Worm (Caenorhabditis elegans) whole organism, L3 larva: ENCODE results near the gene gsr-1.

Experiments
- R02D3.7 ChIP-seq: fragments of 150-350 bp; optimal IDR thresholded peaks from 2 replicates; lab custom pipeline; 2014; ENCODE audit warnings: missing biosample characterization, missing genetic modification characterization
- aly-2 ChIP-seq: fragments of 150-350 bp; optimal IDR thresholded peaks from 2 replicates; lab custom pipeline; 2014; ENCODE audit warnings: missing biosample characterization, missing genetic modification characterization
- ceh-16 ChIP-seq: sonication (generic microtip); optimal IDR thresholded peaks from 2 replicates; lab custom pipeline; 2017; ENCODE audit warnings: missing biosample characterization, missing genetic modification characterization
- ceh-28 ChIP-seq: fragments of 150-350 bp; optimal IDR thresholded peaks from 2 replicates; lab custom pipeline; 2014; ENCODE audit warnings: missing biosample characterization, missing genetic modification reagents, missing genetic modification characterization
- ceh-82 ChIP-seq: fragments of 150-350 bp; optimal IDR thresholded peaks from 2 replicates; lab custom pipeline; 2014; ENCODE audit warnings: missing biosample characterization, missing genetic modification characterization
- daf-12 ChIP-seq: fragments of 150-350 bp; optimal IDR thresholded peaks from 2 replicates; lab custom pipeline; 2014; ENCODE audit warnings: missing biosample characterization, missing genetic modification reagents, missing genetic modification characterization
- egl-5 ChIP-seq: fragments of 150-350 bp; optimal IDR thresholded peaks from 2 replicates; lab custom pipeline; 2017; ENCODE audit warnings: missing biosample characterization, missing genetic modification reagents, missing genetic modification characterization, inconsistent platforms
- elt-1 ChIP-seq: fragments of 150-350 bp; optimal IDR thresholded peaks from 2 replicates; lab custom pipeline; 2014; ENCODE audit warnings: missing biosample characterization, missing genetic modification characterization
- elt-3 ChIP-seq, 3 experiments: fragments of 150-350 bp in 1 of 3; sonication (generic microtip) in 2 of 3; optimal IDR thresholded peaks; 2 replicates in 2 of 3; 4 replicates in 1 of 3; lab custom pipeline; 2014 to 2017; ENCODE audit warnings: missing biosample characterization in 3 of 3, missing genetic modification characterization in 3 of 3
- eor-1 ChIP-seq, 2 experiments: fragments of 150-350 bp; optimal IDR thresholded peaks; 2 replicates each; lab custom pipeline; 2014 to 2018; ENCODE audit warnings: missing biosample characterization in 2 of 2, missing genetic modification characterization in 2 of 2
- fkh-10 ChIP-seq: sonication (generic microtip); optimal IDR thresholded peaks from 2 replicates; lab custom pipeline; 2017; ENCODE audit warnings: missing biosample characterization, missing genetic modification reagents, missing genetic modification characterization
- fos-1 ChIP-seq: fragments of 150-350 bp; optimal IDR thresholded peaks from 2 replicates; lab custom pipeline; 2014; ENCODE audit warnings: missing biosample characterization, missing genetic modification characterization
- hmg-11 ChIP-seq: sonication (generic microtip); optimal IDR thresholded peaks from 2 replicates; lab custom pipeline; 2016; ENCODE audit warnings: missing genetic modification characterization, missing compliant biosample characterization
- lsy-12 ChIP-seq: sonication (generic microtip); optimal IDR thresholded peaks from 2 replicates; lab custom pipeline; 2016; ENCODE audit warnings: mild to moderate bottlenecking, missing genetic modification characterization, missing compliant biosample characterization
- mml-1 ChIP-seq: fragments of 150-350 bp; sonication (generic microtip); optimal IDR thresholded peaks from 3 replicates; lab custom pipeline; 2014; ENCODE audit warnings: missing biosample characterization, missing genetic modification characterization
- nfya-1 ChIP-seq: sonication (generic microtip); optimal IDR thresholded peaks from 2 replicates; lab custom pipeline; 2017; ENCODE audit warnings: missing genetic modification characterization, mild to moderate bottlenecking, missing compliant biosample characterization, antibody characterized with exemption, moderate library complexity; ENCODE audit not compliant: insufficient read depth
- nhr-11 ChIP-seq: fragments of 150-350 bp; optimal IDR thresholded peaks from 2 replicates; lab custom pipeline; 2014; ENCODE audit warnings: missing biosample characterization, missing genetic modification characterization
- nhr-23 ChIP-seq: fragments of 150-350 bp; optimal IDR thresholded peaks from 2 replicates; lab custom pipeline; 2014; ENCODE audit warnings: missing biosample characterization, missing genetic modification reagents, missing genetic modification characterization
- nhr-237 ChIP-seq: fragments of 150-350 bp; optimal IDR thresholded peaks from 2 replicates; lab custom pipeline; 2014; ENCODE audit warnings: missing biosample characterization, missing genetic modification characterization
- nhr-25 ChIP-seq: sonication (generic microtip); optimal IDR thresholded peaks from 2 replicates; lab custom pipeline; 2017; ENCODE audit warnings: missing biosample characterization, missing genetic modification characterization
- nhr-28 ChIP-seq: fragments of 150-350 bp; optimal IDR thresholded peaks from 2 replicates; lab custom pipeline; 2014; ENCODE audit warnings: missing biosample characterization, missing genetic modification characterization
- nhr-43 ChIP-seq: sonication (generic microtip); optimal IDR thresholded peaks from 2 replicates; lab custom pipeline; 2016; ENCODE audit warnings: mild to moderate bottlenecking, missing genetic modification characterization, missing compliant biosample characterization; ENCODE audit not compliant: poor library complexity, severe bottlenecking
- nhr-67 ChIP-seq: fragments of 150-350 bp; optimal IDR thresholded peaks from 2 replicates; lab custom pipeline; 2014; ENCODE audit warnings: missing biosample characterization, missing genetic modification characterization
- nhr-76 ChIP-seq: fragments of 150-350 bp; sonication (generic microtip); optimal IDR thresholded peaks from 5 replicates; lab custom pipeline; 2014; ENCODE audit warnings: missing biosample characterization, missing genetic modification characterization
- nhr-77 ChIP-seq: fragments of 150-350 bp; optimal IDR thresholded peaks from 2 replicates; lab custom pipeline; 2014; ENCODE audit warnings: missing biosample characterization, missing genetic modification characterization
- pha-4 ChIP-seq: fragments of 150-350 bp; optimal IDR thresholded peaks from 2 replicates; lab custom pipeline; 2014; ENCODE audit warnings: missing biosample characterization, missing genetic modification reagents, missing genetic modification characterization
- pqm-1 ChIP-seq: fragments of 150-350 bp; optimal IDR thresholded peaks from 2 replicates; lab custom pipeline; 2017; ENCODE audit warnings: missing biosample characterization, missing genetic modification characterization, inconsistent platforms
- sea-2 ChIP-seq: fragments of 150-350 bp; sonication (generic microtip); optimal IDR thresholded peaks from 4 replicates; lab custom pipeline; 2014; ENCODE audit warnings: missing biosample characterization, missing genetic modification reagents, missing genetic modification characterization
- skn-1 ChIP-seq: fragments of 150-350 bp; optimal IDR thresholded peaks from 2 replicates; lab custom pipeline; 2014; ENCODE audit warnings: missing biosample characterization, missing genetic modification characterization
- snpc-4 ChIP-seq: fragments of 150-350 bp; optimal IDR thresholded peaks from 2 replicates; lab custom pipeline; 2014; ENCODE audit warnings: missing biosample characterization, missing genetic modification characterization
- tbx-2 ChIP-seq: sonication (generic microtip); optimal IDR thresholded peaks from 2 replicates; lab custom pipeline; 2016; ENCODE audit warnings: mild to moderate bottlenecking, missing genetic modification characterization, missing compliant biosample characterization
- unc-62 ChIP-seq: fragments of 150-350 bp; sonication (generic microtip); optimal IDR thresholded peaks from 4 replicates; lab custom pipeline; 2014; ENCODE audit warnings: missing biosample characterization, missing genetic modification reagents, missing genetic modification characterization
- zag-1 ChIP-seq: fragments of 150-350 bp; optimal IDR thresholded peaks from 2 replicates; lab custom pipeline; 2014; ENCODE audit warnings: missing biosample characterization, missing genetic modification characterization

Gene gsr-1

DNA sequence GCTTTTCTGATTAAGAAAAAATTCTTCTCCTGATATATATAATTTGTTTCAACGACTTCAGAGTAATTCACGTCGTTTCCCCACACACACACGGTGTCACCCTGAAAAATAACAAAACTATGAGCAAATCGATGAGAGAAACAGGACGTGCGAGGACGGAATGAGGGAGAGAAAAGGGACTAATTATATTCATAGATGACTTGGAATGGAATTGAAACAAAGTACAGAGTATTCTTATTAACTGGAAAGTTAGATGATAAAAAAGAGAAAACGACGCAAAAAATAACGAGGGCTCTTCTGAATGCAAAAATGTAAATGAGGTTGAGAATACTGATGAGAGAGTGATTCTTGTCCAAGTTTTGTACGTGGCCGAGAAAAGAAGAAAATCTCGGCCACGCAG, 19.6 kb downstream of the gsr-1 start, which contains the start of gene C46F11.6:
Gene C46F11.6 (minus strand): TSS at position 101 of the 400 bp plus-strand sequence.
- TF ChIP-seq pqm-1 (no peak), nhr-77 (tag; lab: Kevin White, UChicago) (no peak), ceh-82 (no peak), fos-1 (tag; lab: Kevin White, UChicago) (no peak), nhr-23 (tag; lab: Kevin White, UChicago) (no peak), tbx-2 (tag; lab: Kevin White, UChicago) (no peak)

DNA sequence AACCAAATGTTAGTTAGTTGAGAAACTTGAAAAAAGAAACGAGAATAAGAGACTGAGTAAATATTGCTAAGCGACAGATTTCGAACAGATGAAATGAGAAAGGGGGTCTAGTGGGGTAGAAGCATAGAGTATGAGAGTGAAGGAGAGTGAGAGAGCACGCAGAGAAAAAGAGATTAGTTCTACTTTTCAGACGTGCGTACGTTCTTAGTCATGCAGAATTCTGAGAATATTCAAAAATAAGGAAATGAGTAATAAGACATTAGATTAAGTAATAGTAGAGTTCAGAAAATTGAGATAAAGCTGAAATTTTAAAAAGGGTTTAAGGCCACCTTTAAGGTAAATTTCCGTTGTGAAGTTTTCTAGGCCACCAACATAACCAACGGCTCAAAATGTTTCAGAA, 20.3 kb downstream of the gsr-1 start:
- no peak for TF ChIP-seq ceh-16 (tag; lab: Kevin White, UChicago)
- peak; percentile 27 for TF ChIP-seq nfya-1 (tag; lab: Kevin White, UChicago)
- no peak for TF ChIP-seq elt-3 (tag; optimal IDR thresholded peaks at IDR 0.05; lab: Kevin White, UChicago)
- TF ChIP-seq hmg-11 (tag; lab: Kevin White, UChicago) = peak; percentile 12
- TF ChIP-seq pha-4 = peak; percentile 62
- no peak for TF ChIP-seq aly-2

DNA sequence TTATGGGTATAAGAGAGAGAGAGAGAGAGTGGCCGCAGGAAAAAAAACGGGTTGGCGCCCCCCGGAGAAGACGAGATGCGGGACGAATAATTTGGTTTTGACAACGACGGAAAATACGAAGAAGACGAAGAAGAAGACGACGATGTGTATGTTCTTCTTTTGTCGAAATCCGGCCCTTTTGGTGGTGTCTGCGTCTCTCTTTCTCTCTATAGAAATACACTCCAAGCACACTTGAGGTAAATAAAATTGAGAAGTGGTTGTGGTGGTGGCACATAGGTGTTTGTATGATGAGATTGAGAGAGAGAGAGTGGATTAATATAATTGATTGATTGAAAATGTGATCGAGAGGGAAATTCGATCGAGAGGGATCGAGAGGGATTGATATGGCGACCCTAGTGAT, 22.1 kb downstream of the gsr-1 start:
- peak; percentile 35 for TF ChIP-seq hmg-11 (tag; lab: Kevin White, UChicago)
- TF ChIP-seq nhr-23 (tag; lab: Kevin White, UChicago) = no peak
- TF ChIP-seq pha-4 = peak; percentile 58
- no peak for TF ChIP-seq elt-3 (tag; optimal IDR thresholded peaks at IDR 0.05; lab: Kevin White, UChicago)
- peak; percentile 61 for TF ChIP-seq nfya-1 (tag; lab: Kevin White, UChicago)
- TF ChIP-seq nhr-43 (tag; lab: Kevin White, UChicago) = no peak
- peak; percentile 34 for TF ChIP-seq nhr-25 (tag; lab: Kevin White, UChicago)
- no peak for TF ChIP-seq nhr-76
- TF ChIP-seq ceh-28 = no peak
- TF ChIP-seq eor-1 (tag; optimal IDR thresholded peaks at IDR 0.05; lab: Kevin White, UChicago) = no peak
- TF ChIP-seq R02D3.7 (tag; lab: Kevin White, UChicago) = no peak
- TF ChIP-seq nhr-28 (tag; lab: Kevin White, UChicago) = no peak
- TF ChIP-seq unc-62 = no peak
- peak; percentile 9 for TF ChIP-seq fkh-10
- no peak for TF ChIP-seq ceh-82
- no peak for TF ChIP-seq snpc-4 (tag; lab: Kevin White, UChicago)
- TF ChIP-seq zag-1 (tag; lab: Kevin White, UChicago) = no peak
- TF ChIP-seq ceh-16 (tag; lab: Kevin White, UChicago) = no peak
- peak; percentile 25 for TF ChIP-seq egl-5 (tag; lab: Kevin White, UChicago)

DNA sequence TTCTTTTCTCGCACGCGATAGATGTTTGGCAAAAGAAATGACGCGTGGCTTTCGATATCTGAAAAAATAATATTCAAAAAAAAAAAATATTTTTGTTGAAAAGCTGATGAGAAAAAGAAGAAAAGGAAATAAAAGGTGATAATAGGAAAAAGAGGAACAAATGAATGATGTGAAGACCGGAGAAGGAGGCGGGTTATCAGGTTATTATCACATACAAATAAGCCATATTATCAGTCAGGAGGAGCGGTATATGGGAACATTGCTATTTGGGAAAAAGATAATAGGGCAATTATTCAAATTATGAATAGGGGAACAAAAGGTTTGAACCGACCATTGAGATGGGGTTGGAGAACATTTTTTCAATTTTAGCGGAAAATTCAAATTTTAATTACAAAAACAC, 23.4 kb downstream of the gsr-1 start:
- TF ChIP-seq mml-1 (tag; lab: Kevin White, UChicago) (no peak), pha-4 (no peak), nhr-67 (tag; lab: Kevin White, UChicago) (no peak), snpc-4 (tag; lab: Kevin White, UChicago) (no peak), ceh-82 (no peak), egl-5 (tag; lab: Kevin White, UChicago) (no peak), skn-1 (tag; lab: Kevin White, UChicago) (no peak), nhr-77 (tag; lab: Kevin White, UChicago) (no peak), nhr-76 (no peak), zag-1 (tag; lab: Kevin White, UChicago) (no peak), daf-12 (tag; lab: Kevin White, UChicago) (no peak), lsy-12 (tag; lab: Kevin White, UChicago) (no peak), elt-1 (tag; lab: Kevin White, UChicago) (no peak)

DNA sequence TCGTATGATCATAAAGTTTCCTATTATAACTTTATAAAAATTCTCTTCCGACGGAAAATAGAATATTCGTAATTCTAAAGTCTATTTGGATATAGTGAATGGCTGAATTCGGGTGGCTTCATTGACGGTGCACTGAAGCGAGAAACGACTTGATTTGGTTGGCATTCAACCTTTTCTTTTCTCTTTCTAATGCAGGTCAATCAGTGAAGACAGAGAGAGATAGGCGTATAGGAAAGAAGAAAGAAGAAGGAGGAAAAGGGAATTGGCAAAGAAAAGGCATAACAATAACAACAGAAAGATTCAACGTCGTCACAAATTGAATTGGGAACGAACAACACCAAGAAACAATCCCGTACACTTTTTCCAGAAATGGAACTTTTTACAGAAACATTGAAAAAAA, 24.8 kb downstream of the gsr-1 start:
- TF ChIP-seq eor-1 (tag; optimal IDR thresholded peaks at IDR 0.05; lab: Kevin White, UChicago) (no peak), nhr-11 (tag; lab: Kevin White, UChicago) (no peak), sea-2 (no peak), skn-1 (tag; lab: Kevin White, UChicago) (no peak), hmg-11 (tag; lab: Kevin White, UChicago) (no peak), nhr-237 (tag; lab: Kevin White, UChicago) (no peak), zag-1 (tag; lab: Kevin White, UChicago) (no peak), ceh-16 (tag; lab: Kevin White, UChicago) (no peak), ceh-82 (no peak)
- TF ChIP-seq, all 47 proteins: peak for 0
